Fruit fly (Drosophila melanogaster) S2 (cell line): Measurements from ENCODE around the gene gro.

Source experiments
- CG8478 ChIP-seq: fragments of >200 bp; optimal IDR thresholded peaks from 2 replicates; lab custom pipeline; 2018
- CTCF ChIP-seq, 2 experiments: fragments of >200 bp; optimal IDR thresholded peaks; 2 replicates each; lab custom pipeline; 2018

- TF ChIP-seq CTCF (optimal IDR thresholded peaks at IDR 0.05; lab: Kevin White, UChicago) = no peak
- no peak for TF ChIP-seq CG8478 (lab: Kevin White, UChicago)
Observed at dm6 chr3R:26007964-26008868, 33.3 kb upstream of the gro start.
